Worm (Caenorhabditis elegans) whole organism, L2 larva: ENCODE data around the gene mfsd-8.

Experiments used
- R02D3.7 ChIP-seq: fragments of 150-350 bp; optimal IDR thresholded peaks from 2 replicates; lab custom pipeline; 2014; ENCODE audit warnings: missing biosample characterization, missing genetic modification characterization
- Y55F3AM.14 ChIP-seq: fragments of 200-800 bp; sonication (Bioruptor generic); optimal IDR thresholded peaks from 2 replicates; lab custom pipeline; 2018; ENCODE audit warnings: mild to moderate bottlenecking, missing genetic modification characterization, missing compliant biosample characterization
- ZK546.5 ChIP-seq: sonication (generic microtip); optimal IDR thresholded peaks from 2 replicates; lab custom pipeline; 2017; ENCODE audit warnings: missing biosample characterization, missing genetic modification characterization
- egl-27 ChIP-seq: sonication (generic microtip); optimal IDR thresholded peaks from 3 replicates; lab custom pipeline; 2017; ENCODE audit warnings: missing biosample characterization, missing genetic modification reagents, missing genetic modification characterization
- lin-11 ChIP-seq: fragments of 150-350 bp; sonication (generic microtip); optimal IDR thresholded peaks from 2 replicates; lab custom pipeline; 2014; ENCODE audit warnings: missing biosample characterization, missing genetic modification characterization, inconsistent platforms, mixed read lengths
- mdl-1 ChIP-seq, 2 experiments: fragments of 150-350 bp in 1 of 2; sonication (generic microtip) in 1 of 2; optimal IDR thresholded peaks; 2 replicates each; lab custom pipeline; 2017; ENCODE audit warnings: missing biosample characterization in 2 of 2, missing genetic modification characterization in 2 of 2
- nhr-25 ChIP-seq: fragments of 150-350 bp; sonication (generic microtip); optimal IDR thresholded peaks from 3 replicates; lab custom pipeline; 2014; ENCODE audit warnings: missing biosample characterization, missing genetic modification characterization
- unc-62 ChIP-seq: fragments of 150-350 bp; optimal IDR thresholded peaks from 2 replicates; lab custom pipeline; 2014; ENCODE audit warnings: missing biosample characterization, missing genetic modification reagents, missing genetic modification characterization

DNA sequence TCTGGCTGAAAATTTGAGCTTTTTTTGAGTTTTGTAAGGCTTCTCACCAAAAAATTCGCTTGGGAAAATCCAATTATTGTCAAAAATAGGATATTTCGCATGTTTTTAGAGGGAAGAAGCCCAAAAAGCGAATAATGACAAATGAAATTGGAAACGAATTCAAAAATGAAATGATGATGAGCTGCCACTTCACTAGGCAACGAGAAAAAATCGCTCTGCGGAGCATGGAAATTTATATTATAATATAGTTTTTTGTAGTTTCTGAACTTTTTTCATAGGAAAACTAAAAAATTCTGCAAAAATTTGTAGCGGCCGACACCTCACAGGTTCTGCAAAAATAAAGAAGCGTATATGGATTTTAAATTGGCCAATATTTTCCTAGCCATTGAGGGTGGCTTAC lies 29.1 kb upstream of the mfsd-8 start, which contains the start of gene Y53G8AL.3:
- TF ChIP-seq egl-27 (tag; lab: Kevin White, UChicago) (no peak), nhr-25 (tag; lab: Kevin White, UChicago) (no peak), lin-11 (tag; lab: Kevin White, UChicago) (no peak), mdl-1 (tag; optimal IDR thresholded peaks at IDR 0.05; lab: Kevin White, UChicago) (no peak), R02D3.7 (tag; lab: Kevin White, UChicago) (no peak), Y55F3AM.14 (GFP tag; lab: Kevin White, UChicago) (no peak), unc-62 (GFP tag; lab: Kevin White, UChicago) (no peak), ZK546.5 (no peak)
